Fruit fly (Drosophila melanogaster) whole organism, prepupa: Measurements from ENCODE around the gene CG10681.

Experiments used
- Blimp-1 ChIP-seq: fragments of 200-800 bp; sonication (Bioruptor generic); optimal IDR thresholded peaks from 3 replicates; lab custom pipeline; 2017; ENCODE audit warnings: missing biosample characterization, missing genetic modification characterization, mild to moderate bottlenecking, moderate library complexity, missing genetic modification reagents
- CG10631 ChIP-seq: fragments of 200-800 bp; sonication (Bioruptor generic); optimal IDR thresholded peaks from 2 replicates; lab custom pipeline; 2016; ENCODE audit warnings: missing biosample characterization, missing genetic modification characterization
- CG11294 ChIP-seq: fragments of 200-800 bp; sonication (Bioruptor generic); IDR thresholded peaks from 2 replicates; pipeline ENCODE4 v1.3.6; 2022; ENCODE audit warnings: missing biosample characterization, missing genetic modification characterization
- CG11762 ChIP-seq: fragments of 200-800 bp; sonication (Bioruptor generic); optimal IDR thresholded peaks from 3 replicates; lab custom pipeline; 2016; ENCODE audit warnings: missing biosample characterization, missing genetic modification characterization; ENCODE audit not compliant: insufficient read depth
- CG11902 ChIP-seq: fragments of 200-800 bp; sonication (Bioruptor generic); optimal IDR thresholded peaks from 3 replicates; lab custom pipeline; 2016; ENCODE audit warnings: missing biosample characterization, missing genetic modification characterization
- CG15336 ChIP-seq: fragments of 200-800 bp; sonication (Bioruptor generic); IDR thresholded peaks from 2 replicates; pipeline ENCODE4 v1.3.6; 2022; ENCODE audit warnings: missing biosample characterization, missing genetic modification characterization
- CG1621 ChIP-seq: fragments of 200-800 bp; sonication (Bioruptor generic); optimal IDR thresholded peaks from 3 replicates; lab custom pipeline; 2018; ENCODE audit warnings: missing biosample characterization, mild to moderate bottlenecking, missing genetic modification characterization
- CG16779 ChIP-seq: fragments of 200-800 bp; sonication (Bioruptor generic); optimal IDR thresholded peaks from 3 replicates; lab custom pipeline; 2017; ENCODE audit warnings: missing biosample characterization, mild to moderate bottlenecking, missing genetic modification characterization
- CG3032 ChIP-seq: fragments of 200-800 bp; optimal IDR thresholded peaks from 2 replicates; lab custom pipeline; 2019; ENCODE audit warnings: missing biosample characterization, mild to moderate bottlenecking, missing genetic modification characterization, moderate library complexity
- CG31627 ChIP-seq: fragments of 200-800 bp; sonication (Bioruptor generic); optimal IDR thresholded peaks from 3 replicates; lab custom pipeline; 2016; ENCODE audit warnings: missing biosample characterization, missing genetic modification characterization
- CG32006 ChIP-seq: fragments of 200-800 bp; sonication (Bioruptor generic); optimal IDR thresholded peaks from 3 replicates; lab custom pipeline; 2017; ENCODE audit warnings: missing biosample characterization, mild to moderate bottlenecking, missing genetic modification characterization
- CG34406 ChIP-seq: fragments of 200-800 bp; sonication (Bioruptor generic); optimal IDR thresholded peaks from 3 replicates; lab custom pipeline; 2016; ENCODE audit warnings: missing biosample characterization, missing genetic modification characterization
- CG3919 ChIP-seq: fragments of 200-800 bp; sonication (Bioruptor generic); optimal IDR thresholded peaks from 3 replicates; lab custom pipeline; 2016; ENCODE audit warnings: missing biosample characterization, missing genetic modification characterization
- CG6163 ChIP-seq: fragments of 200-800 bp; sonication (Bioruptor generic); IDR thresholded peaks from 3 replicates; pipeline ENCODE4 v1.3.6; 2022; ENCODE audit warnings: missing biosample characterization, missing genetic modification characterization
- CG6276 ChIP-seq: fragments of 200-800 bp; sonication (Bioruptor generic); optimal IDR thresholded peaks from 2 replicates; lab custom pipeline; 2017; ENCODE audit warnings: missing biosample characterization, mild to moderate bottlenecking, missing genetic modification characterization
- CG6792 ChIP-seq: fragments of 200-800 bp; sonication (Bioruptor generic); optimal IDR thresholded peaks from 3 replicates; lab custom pipeline; 2016; ENCODE audit warnings: missing biosample characterization, missing genetic modification characterization
- CG6808 ChIP-seq: fragments of 200-800 bp; sonication (Bioruptor generic); optimal IDR thresholded peaks from 3 replicates; lab custom pipeline; 2017; ENCODE audit warnings: missing biosample characterization, missing genetic modification characterization, mild to moderate bottlenecking, moderate library complexity, missing genetic modification reagents
- CG7368 ChIP-seq: fragments of 200-800 bp; sonication (Bioruptor generic); optimal IDR thresholded peaks from 3 replicates; lab custom pipeline; 2016; ENCODE audit warnings: missing biosample characterization, missing genetic modification characterization
- CG8119 ChIP-seq: fragments of 200-800 bp; sonication (Bioruptor generic); IDR thresholded peaks from 3 replicates; pipeline ENCODE4 v1.3.6; 2022; ENCODE audit warnings: missing biosample characterization, missing genetic modification characterization
- CG8319 ChIP-seq: fragments of 200-800 bp; sonication (Bioruptor generic); optimal IDR thresholded peaks from 3 replicates; lab custom pipeline; 2016; ENCODE audit warnings: missing biosample characterization, missing genetic modification characterization
- CG8632 ChIP-seq: fragments of 200-800 bp; sonication (Bioruptor generic); optimal IDR thresholded peaks from 3 replicates; lab custom pipeline; 2016; ENCODE audit warnings: missing biosample characterization, missing genetic modification characterization
- Eip75B ChIP-seq: fragments of 200-800 bp; sonication (Bioruptor generic); optimal IDR thresholded peaks from 3 replicates; lab custom pipeline; 2016; ENCODE audit warnings: missing biosample characterization, missing genetic modification characterization
- Eip78C ChIP-seq: fragments of 200-800 bp; sonication (Bioruptor generic); peaks from one replicate; lab custom pipeline; 2016; ENCODE audit warnings: missing biosample characterization, missing genetic modification characterization
- Eip93F ChIP-seq: fragments of 200-800 bp; sonication (Bioruptor generic); optimal IDR thresholded peaks from 2 replicates; lab custom pipeline; 2016; ENCODE audit warnings: missing biosample characterization, mild to moderate bottlenecking, missing genetic modification characterization
- Ets21C ChIP-seq: fragments of 200-800 bp; sonication (Bioruptor generic); optimal IDR thresholded peaks from 3 replicates; lab custom pipeline; 2016; ENCODE audit warnings: missing biosample characterization, missing genetic modification characterization
- Hr38 ChIP-seq: sonication (Bioruptor generic); optimal IDR thresholded peaks from 2 replicates; lab custom pipeline; 2016; ENCODE audit warnings: missing biosample characterization, missing genetic modification characterization
- Hr39 ChIP-seq: fragments of 200-800 bp; sonication (Bioruptor generic); optimal IDR thresholded peaks from 2 replicates; lab custom pipeline; 2016; ENCODE audit warnings: missing biosample characterization, missing genetic modification characterization
- Hr4 ChIP-seq: fragments of 200-800 bp; sonication (Bioruptor generic); optimal IDR thresholded peaks from 3 replicates; lab custom pipeline; 2016; ENCODE audit warnings: missing biosample characterization, missing genetic modification characterization
- Met ChIP-seq: fragments of 200-800 bp; sonication (Bioruptor generic); optimal IDR thresholded peaks from 3 replicates; lab custom pipeline; 2016; ENCODE audit warnings: missing biosample characterization, missing genetic modification characterization
- OdsH ChIP-seq: fragments of 200-800 bp; sonication (Bioruptor generic); optimal IDR thresholded peaks from 3 replicates; lab custom pipeline; 2016; ENCODE audit warnings: missing biosample characterization, missing genetic modification characterization
- Smox ChIP-seq: fragments of 200-800 bp; sonication (Bioruptor generic); optimal IDR thresholded peaks from 3 replicates; lab custom pipeline; 2016; ENCODE audit warnings: missing biosample characterization, missing genetic modification characterization
- Sox102F ChIP-seq: fragments of 200-800 bp; sonication (Bioruptor generic); optimal IDR thresholded peaks from 2 replicates; lab custom pipeline; 2016; ENCODE audit warnings: missing biosample characterization, mild to moderate bottlenecking, missing genetic modification characterization
- Sox14 ChIP-seq: fragments of 200-800 bp; sonication (Bioruptor generic); optimal IDR thresholded peaks from 3 replicates; lab custom pipeline; 2016; ENCODE audit warnings: missing biosample characterization, missing genetic modification characterization
- Sox15 ChIP-seq: fragments of 200-800 bp; sonication (Bioruptor generic); optimal IDR thresholded peaks from 3 replicates; lab custom pipeline; 2016; ENCODE audit warnings: missing biosample characterization, missing genetic modification characterization
- achi ChIP-seq: fragments of 200-800 bp; sonication (Bioruptor generic); optimal IDR thresholded peaks from 3 replicates; lab custom pipeline; 2016; ENCODE audit warnings: missing biosample characterization, missing genetic modification characterization
- cyc ChIP-seq: fragments of 200-800 bp; sonication (Bioruptor generic); optimal IDR thresholded peaks from 3 replicates; lab custom pipeline; 2016; ENCODE audit warnings: missing biosample characterization, missing genetic modification characterization
- eg ChIP-seq: fragments of 200-800 bp; sonication (Bioruptor generic); IDR thresholded peaks from 3 replicates; pipeline ENCODE4 v1.3.6; 2022; ENCODE audit warnings: missing biosample characterization, missing genetic modification characterization
- esn ChIP-seq: fragments of 200-800 bp; sonication (Bioruptor generic); optimal IDR thresholded peaks from 2 replicates; lab custom pipeline; 2016; ENCODE audit warnings: missing biosample characterization, mild to moderate bottlenecking, missing genetic modification characterization, moderate library complexity
- fd85E ChIP-seq: fragments of 200-800 bp; sonication (Bioruptor generic); optimal IDR thresholded peaks from 3 replicates; lab custom pipeline; 2016; ENCODE audit warnings: missing biosample characterization, missing genetic modification characterization
- fkh ChIP-seq: fragments of 200-800 bp; sonication (Bioruptor generic); optimal IDR thresholded peaks from 3 replicates; lab custom pipeline; 2017; ENCODE audit warnings: missing biosample characterization, mild to moderate bottlenecking, missing genetic modification characterization, moderate library complexity
- lz ChIP-seq: fragments of 200-800 bp; sonication (Bioruptor generic); optimal IDR thresholded peaks from 3 replicates; lab custom pipeline; 2016; ENCODE audit warnings: missing biosample characterization, missing genetic modification characterization
- net ChIP-seq: fragments of 200-800 bp; sonication (Bioruptor generic); optimal IDR thresholded peaks from 3 replicates; lab custom pipeline; 2016; ENCODE audit warnings: missing biosample characterization, missing genetic modification characterization
- pdm3 ChIP-seq: fragments of 200-800 bp; sonication (Bioruptor generic); optimal IDR thresholded peaks from 3 replicates; lab custom pipeline; 2016; ENCODE audit warnings: missing biosample characterization, missing genetic modification characterization
- salr ChIP-seq, 2 experiments: fragments of 200-800 bp; sonication (Bioruptor generic); optimal IDR thresholded peaks; 3 replicates each; lab custom pipeline; 2016 to 2018; ENCODE audit warnings: missing biosample characterization in 2 of 2, missing genetic modification characterization in 2 of 2, mild to moderate bottlenecking in 1 of 2
- spab ChIP-seq: fragments of 200-800 bp; sonication (Bioruptor generic); optimal IDR thresholded peaks from 2 replicates; lab custom pipeline; 2017; ENCODE audit warnings: missing biosample characterization, mild to moderate bottlenecking, missing genetic modification characterization, missing genetic modification reagents
- ss ChIP-seq, 2 experiments: fragments of 200-800 bp; sonication (Bioruptor generic); optimal IDR thresholded peaks; 2 replicates in 1 of 2; 3 replicates in 1 of 2; lab custom pipeline; 2017 to 2018; ENCODE audit warnings: mild to moderate bottlenecking in 2 of 2, missing biosample characterization in 2 of 2, missing genetic modification characterization in 2 of 2, moderate library complexity in 1 of 2
- svp ChIP-seq: fragments of 200-800 bp; sonication (Bioruptor generic); peaks from one replicate; lab custom pipeline; 2016; ENCODE audit warnings: missing biosample characterization, missing genetic modification characterization
- topi ChIP-seq: fragments of 200-800 bp; sonication (Bioruptor generic); optimal IDR thresholded peaks from 3 replicates; lab custom pipeline; 2016; ENCODE audit warnings: missing biosample characterization, missing genetic modification characterization
- vri ChIP-seq: fragments of 200-800 bp; sonication (Bioruptor generic); optimal IDR thresholded peaks from 3 replicates; lab custom pipeline; 2016; ENCODE audit warnings: missing biosample characterization, mild to moderate bottlenecking, missing genetic modification characterization

Gene CG10681

dm6 chr3L:12529431-12530007, 28.2 kb downstream of the CG10681 start (continued):
- no peak for TF ChIP-seq Blimp-1 (GFP tag; lab: Kevin White, UChicago)
- peak; percentile 73 for TF ChIP-seq CG31627 (GFP tag; lab: Kevin White, UChicago)
- peak; percentile 68 for TF ChIP-seq Hr4
- peak; percentile 60 for TF ChIP-seq CG15336 (GFP tag; lab: Robert Waterston, UW)
- TF ChIP-seq Eip93F = peak; percentile 65
- peak; percentile 56 for TF ChIP-seq cyc (GFP tag; lab: Kevin White, UChicago)
- peak; percentile 65 for TF ChIP-seq CG32006 (GFP tag; lab: Kevin White, UChicago)
- TF ChIP-seq CG6163 = peak; percentile 76
- TF ChIP-seq Sox15 (GFP tag; lab: Kevin White, UChicago) = no peak

dm6 chr3L:12530044-12530443, 28.7 kb downstream of the CG10681 start, which contains the start of gene nst:
TSS of gene nst (minus strand) at chr3L:12530171.
- TF ChIP-seq CG6276 (GFP tag; lab: Kevin White, UChicago) (no peak), Eip75B (no peak), CG6163 (no peak), Ets21C (GFP tag; lab: Kevin White, UChicago) (no peak), eg (GFP tag; lab: Robert Waterston, UW) (no peak), spab (no peak), topi (GFP tag; lab: Kevin White, UChicago) (no peak), Hr38 (GFP tag; lab: Kevin White, UChicago) (no peak), CG6792 (GFP tag; lab: Kevin White, UChicago) (no peak), OdsH (GFP tag; lab: Kevin White, UChicago) (peak; percentile 3), CG16779 (tag; lab: Kevin White, UChicago) (no peak), CG34406 (GFP tag; lab: Kevin White, UChicago) (no peak), fkh (GFP tag; lab: Kevin White, UChicago) (no peak), fd85E (GFP tag; lab: Kevin White, UChicago) (no peak), Hr4 (no peak), Sox102F (GFP tag; lab: Kevin White, UChicago) (no peak), CG10631 (GFP tag; lab: Kevin White, UChicago) (no peak), esn (GFP tag; lab: Kevin White, UChicago) (peak; percentile 24), CG11762 (GFP tag; lab: Kevin White, UChicago) (no peak), Smox (no peak), salr (GFP tag; optimal IDR thresholded peaks at IDR 0.05; lab: Kevin White, UChicago) (no peak), svp (GFP tag; lab: Kevin White, UChicago) (peak; percentile 87), Sox15 (GFP tag; lab: Kevin White, UChicago) (no peak), CG8119 (GFP tag; lab: Robert Waterston, UW) (no peak), CG32006 (GFP tag; lab: Kevin White, UChicago) (no peak), cyc (GFP tag; lab: Kevin White, UChicago) (no peak), CG11294 (no peak), CG8319 (GFP tag; lab: Kevin White, UChicago) (no peak), Blimp-1 (GFP tag; lab: Kevin White, UChicago) (no peak), CG3919 (GFP tag; lab: Kevin White, UChicago) (no peak), Eip78C (GFP tag; lab: Kevin White, UChicago) (peak; percentile 48), Eip93F (no peak), CG3032 (tag; lab: Kevin White, UChicago) (no peak), CG31627 (GFP tag; lab: Kevin White, UChicago) (no peak), CG7368 (GFP tag; lab: Kevin White, UChicago) (no peak), CG8632 (GFP tag; lab: Kevin White, UChicago) (no peak), ss (GFP tag; optimal IDR thresholded peaks at IDR 0.05; lab: Kevin White, UChicago) (no peak), CG15336 (GFP tag; lab: Robert Waterston, UW) (no peak), CG11902 (GFP tag; lab: Kevin White, UChicago) (no peak), Met (GFP tag; lab: Kevin White, UChicago) (peak; percentile 18), vri (GFP tag; lab: Kevin White, UChicago) (no peak), lz (GFP tag; lab: Kevin White, UChicago) (peak; percentile 7), Hr39 (GFP tag; lab: Kevin White, UChicago) (no peak), pdm3 (GFP tag; lab: Kevin White, UChicago) (no peak), achi (no peak), CG1621 (tag; lab: Kevin White, UChicago) (peak; percentile 90), Sox14 (GFP tag; lab: Kevin White, UChicago) (no peak), net (GFP tag; lab: Kevin White, UChicago) (no peak), CG6808 (GFP tag; lab: Kevin White, UChicago) (no peak)
